Worm (Caenorhabditis elegans): ENCODE data around the gene F59B10.4.

F59B10.4 gene

DNA sequence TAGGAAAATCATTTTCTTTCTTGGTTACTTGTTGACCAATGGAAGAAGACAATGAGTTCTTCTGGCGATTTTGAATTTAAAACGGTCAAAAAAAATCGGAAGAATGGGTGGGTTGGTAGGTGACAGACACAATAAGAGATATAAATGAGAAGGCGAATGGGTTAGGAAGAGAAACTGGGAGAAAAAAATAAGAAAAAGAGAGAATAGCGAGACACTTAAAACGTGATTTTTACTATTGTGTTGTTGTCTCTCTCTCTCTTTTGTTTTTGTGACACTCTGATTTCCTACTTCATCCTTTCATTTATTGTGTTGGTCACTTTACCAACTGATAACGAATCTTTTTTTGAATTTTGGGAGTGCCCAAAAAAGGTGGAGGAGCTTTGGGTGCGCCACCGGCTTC, 2.5 kb downstream of the F59B10.4 start:
- TF ChIP-seq nhr-12 (tag; optimal IDR thresholded peaks at IDR 0.05) (no peak), nhr-23 (tag; optimal IDR thresholded peaks at IDR 0.05) (peak; percentile 40)

DNA sequence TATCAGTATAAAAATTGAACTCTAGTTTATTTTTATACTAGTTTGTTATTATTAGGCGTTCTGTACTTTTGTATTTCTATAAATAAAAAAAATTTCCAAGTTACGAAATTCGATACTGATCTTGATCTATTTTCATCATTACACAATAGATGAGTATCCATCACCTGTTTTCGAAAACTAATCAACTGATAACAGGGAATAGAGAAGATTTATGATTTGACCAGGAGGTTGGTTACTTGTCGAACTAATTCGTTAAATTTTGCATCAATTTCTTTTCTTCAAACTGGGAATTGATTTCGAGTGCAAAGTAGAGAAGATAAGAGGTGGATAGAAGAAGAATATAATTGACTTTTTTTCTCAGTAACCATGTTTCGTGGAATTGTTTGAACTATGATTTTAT, 3.5 kb downstream of the F59B10.4 start:
- TF ChIP-seq nhr-23 (tag; optimal IDR thresholded peaks at IDR 0.05) (peak; percentile 54), ceh-28 (tag; optimal IDR thresholded peaks at IDR 0.05) (peak; percentile 2), fkh-10 (GFP tag; optimal IDR thresholded peaks at IDR 0.05) (no peak), ZK546.5 (tag; optimal IDR thresholded peaks at IDR 0.05) (no peak), ama-1 (optimal IDR thresholded peaks at IDR 0.05) (no peak)

DNA sequence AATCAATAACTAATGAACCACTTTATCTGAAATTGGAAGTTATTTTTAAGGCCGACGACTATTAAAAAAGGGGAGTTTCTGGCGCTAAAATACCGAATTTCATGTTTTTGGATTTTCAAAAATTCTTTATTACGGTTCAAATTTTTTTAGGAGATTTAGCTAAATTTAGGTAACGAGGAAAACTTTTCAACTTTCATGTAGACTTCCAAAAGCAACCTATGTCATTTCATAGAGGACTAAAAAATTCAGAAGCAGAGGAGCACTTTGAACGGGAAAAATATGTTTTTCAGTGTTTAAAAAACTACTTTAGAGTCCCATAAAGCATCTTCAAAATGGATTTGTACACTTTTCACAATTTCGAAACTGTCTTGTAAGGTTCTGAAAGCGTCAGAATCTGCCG, 5.5 kb downstream of the F59B10.4 start:
- TF ChIP-seq R02D3.7 (tag; optimal IDR thresholded peaks at IDR 0.05): no peak
- no peak for TF ChIP-seq aly-2 (tag; optimal IDR thresholded peaks at IDR 0.05)
- no peak for TF ChIP-seq nhr-11 (tag; optimal IDR thresholded peaks at IDR 0.05)
- TF ChIP-seq elt-1 (tag; optimal IDR thresholded peaks at IDR 0.05): no peak
- TF ChIP-seq tbx-2 (tag; optimal IDR thresholded peaks at IDR 0.05): no peak
- TF ChIP-seq nhr-25 (tag; optimal IDR thresholded peaks at IDR 0.05): no peak
- TF ChIP-seq snpc-4 (tag; optimal IDR thresholded peaks at IDR 0.05): no peak
- TF ChIP-seq unc-62 (GFP tag; optimal IDR thresholded peaks at IDR 0.05): no peak
- no peak for TF ChIP-seq mdl-1 (tag; optimal IDR thresholded peaks at IDR 0.05)
- TF ChIP-seq ceh-28 (tag; optimal IDR thresholded peaks at IDR 0.05): no peak
- no peak for TF ChIP-seq ama-1 (optimal IDR thresholded peaks at IDR 0.05)
- no peak for TF ChIP-seq hmg-11 (tag; optimal IDR thresholded peaks at IDR 0.05)
- TF ChIP-seq nhr-77 (tag; optimal IDR thresholded peaks at IDR 0.05): no peak
- no peak for TF ChIP-seq nhr-76 (tag; optimal IDR thresholded peaks at IDR 0.05)
- TF ChIP-seq pqm-1 (tag; optimal IDR thresholded peaks at IDR 0.05): no peak
- TF ChIP-seq elt-2 (tag; optimal IDR thresholded peaks at IDR 0.05): no peak
- TF ChIP-seq fkh-10 (GFP tag; optimal IDR thresholded peaks at IDR 0.05): no peak
- no peak for TF ChIP-seq daf-12 (tag; optimal IDR thresholded peaks at IDR 0.05)
- no peak for TF ChIP-seq unc-39 (tag; optimal IDR thresholded peaks at IDR 0.05)
- no peak for TF ChIP-seq zag-1 (tag; optimal IDR thresholded peaks at IDR 0.05)

DNA sequence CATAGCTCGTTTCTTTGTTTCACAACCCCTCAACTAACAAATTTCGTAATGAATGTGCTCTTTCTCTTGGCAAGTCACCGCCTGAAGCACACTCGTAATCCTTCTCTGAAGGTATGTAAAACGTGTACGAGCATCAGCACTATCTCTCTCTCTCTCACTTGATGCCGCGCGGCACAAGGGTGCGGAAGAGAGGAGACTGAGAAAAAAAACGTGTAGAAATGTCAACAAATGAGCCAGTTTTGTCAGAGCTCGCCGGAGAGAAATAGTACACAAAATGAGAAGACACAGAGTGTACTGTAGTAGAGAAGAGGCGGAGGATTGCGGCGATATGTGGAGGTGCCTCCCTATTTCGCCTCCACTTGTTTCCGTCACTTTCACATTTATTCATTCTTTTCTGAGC, 8.7 kb downstream of the F59B10.4 start, which contains the start of gene F59B10.3:
TSS of gene F59B10.3 (plus strand) at position 301 of the 400 bp plus-strand sequence.
- peak; percentile 63 for TF ChIP-seq pha-4 (tag; optimal IDR thresholded peaks at IDR 0.05)
- no peak for TF ChIP-seq snpc-4 (tag; optimal IDR thresholded peaks at IDR 0.05)
- TF ChIP-seq elt-1 (tag; optimal IDR thresholded peaks at IDR 0.05): no peak
- no peak for TF ChIP-seq elt-3 (tag; optimal IDR thresholded peaks at IDR 0.05)
- TF ChIP-seq zag-1 (tag; optimal IDR thresholded peaks at IDR 0.05): no peak
- TF ChIP-seq nhr-28 (tag; optimal IDR thresholded peaks at IDR 0.05): no peak
- TF ChIP-seq nhr-23 (tag; optimal IDR thresholded peaks at IDR 0.05): no peak

DNA sequence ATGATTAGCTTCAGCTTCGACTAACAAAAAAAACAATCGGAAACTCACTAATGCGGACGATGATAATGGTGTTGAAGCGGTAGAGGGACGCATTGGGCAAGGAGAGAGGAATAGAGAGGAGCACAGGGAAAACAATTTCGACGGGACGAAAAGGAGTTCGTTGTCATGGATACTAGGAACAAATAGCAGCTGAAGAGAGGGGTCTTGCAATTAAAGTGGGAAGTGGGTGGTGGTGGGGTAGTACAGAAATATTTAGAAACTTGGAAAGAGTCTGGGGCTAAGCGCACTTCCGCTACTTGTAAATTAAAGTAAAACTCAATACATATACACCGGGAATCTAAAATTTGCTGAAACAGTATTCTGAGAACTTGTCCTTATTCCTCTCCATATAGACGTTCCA, 9.2 kb downstream of the F59B10.4 start, which contains the start of gene F59B10.2:
TSS of gene F59B10.2 (minus strand) at position 101 of the 400 bp plus-strand sequence.
- TF ChIP-seq nhr-77 (tag; optimal IDR thresholded peaks at IDR 0.05): no peak
- no peak for TF ChIP-seq nhr-67 (tag; optimal IDR thresholded peaks at IDR 0.05)
- TF ChIP-seq egl-5 (tag; optimal IDR thresholded peaks at IDR 0.05): no peak
- TF ChIP-seq nhr-237 (tag; optimal IDR thresholded peaks at IDR 0.05): no peak
- no peak for TF ChIP-seq elt-2 (tag; optimal IDR thresholded peaks at IDR 0.05)
- TF ChIP-seq ama-1 (optimal IDR thresholded peaks at IDR 0.05): no peak
- TF ChIP-seq elt-1 (tag; optimal IDR thresholded peaks at IDR 0.05): no peak
- no peak for TF ChIP-seq nhr-28 (tag; optimal IDR thresholded peaks at IDR 0.05)
- TF ChIP-seq skn-1 (tag; optimal IDR thresholded peaks at IDR 0.05): no peak
- TF ChIP-seq nhr-76 (tag; optimal IDR thresholded peaks at IDR 0.05): no peak
- no peak for TF ChIP-seq aly-2 (tag; optimal IDR thresholded peaks at IDR 0.05)
- TF ChIP-seq hmg-11 (tag; optimal IDR thresholded peaks at IDR 0.05): no peak
- TF ChIP-seq pqm-1 (tag; optimal IDR thresholded peaks at IDR 0.05): no peak
- TF ChIP-seq sea-2 (GFP tag; optimal IDR thresholded peaks at IDR 0.05): no peak
- TF ChIP-seq fkh-2 (tag; optimal IDR thresholded peaks at IDR 0.05): no peak

DNA sequence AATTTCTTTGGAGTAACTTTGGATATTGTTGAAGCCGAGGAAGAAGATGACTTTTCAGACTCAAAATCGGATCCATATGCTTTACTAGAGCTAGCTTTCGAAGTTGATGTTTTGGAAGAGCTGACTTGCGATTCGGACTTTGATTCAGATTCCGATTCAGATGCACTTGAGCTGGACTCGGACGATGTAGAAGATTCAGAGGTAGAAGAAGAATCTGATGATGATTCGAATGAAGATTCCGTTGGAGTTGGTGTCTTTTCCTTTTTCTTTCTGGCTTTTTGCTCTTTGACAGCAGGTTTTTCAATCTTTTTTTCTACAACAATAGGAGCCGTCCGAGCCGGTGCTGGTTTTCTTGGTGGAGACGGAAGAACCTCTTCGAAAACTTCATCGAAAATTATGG, 11.0 kb downstream of the F59B10.4 start:
- TF ChIP-seq elt-3 (tag; optimal IDR thresholded peaks at IDR 0.05) (no peak), pqm-1 (tag; optimal IDR thresholded peaks at IDR 0.05) (no peak), nhr-67 (tag; optimal IDR thresholded peaks at IDR 0.05) (no peak), zag-1 (tag; optimal IDR thresholded peaks at IDR 0.05) (no peak), sea-2 (GFP tag; optimal IDR thresholded peaks at IDR 0.05) (no peak), lsy-12 (tag; optimal IDR thresholded peaks at IDR 0.05) (no peak), nhr-237 (tag; optimal IDR thresholded peaks at IDR 0.05) (no peak), nhr-12 (tag; optimal IDR thresholded peaks at IDR 0.05) (no peak), elt-2 (tag; optimal IDR thresholded peaks at IDR 0.05) (no peak), nhr-11 (tag; optimal IDR thresholded peaks at IDR 0.05) (no peak), ama-1 (optimal IDR thresholded peaks at IDR 0.05) (no peak), nhr-25 (tag; optimal IDR thresholded peaks at IDR 0.05) (no peak), mdl-1 (tag; optimal IDR thresholded peaks at IDR 0.05) (no peak), ztf-4 (tag; optimal IDR thresholded peaks at IDR 0.05) (no peak), ceh-16 (tag; optimal IDR thresholded peaks at IDR 0.05) (no peak), nhr-23 (tag; optimal IDR thresholded peaks at IDR 0.05) (no peak), unc-39 (tag; optimal IDR thresholded peaks at IDR 0.05) (no peak), pha-4 (tag; optimal IDR thresholded peaks at IDR 0.05) (no peak), daf-12 (tag; optimal IDR thresholded peaks at IDR 0.05) (no peak), egl-5 (tag; optimal IDR thresholded peaks at IDR 0.05) (no peak)
